Fruit fly (Drosophila melanogaster) whole organism, adult: Measurements from ENCODE around the gene kin17.

Experiments
- CG11617 ChIP-seq: fragments of 200-800 bp; sonication (Bioruptor generic); optimal IDR thresholded peaks from 2 replicates; lab custom pipeline; 2017; ENCODE audit warnings: mild to moderate bottlenecking, missing biosample characterization, missing genetic modification reagents, missing genetic modification characterization
- CG12768 ChIP-seq: fragments of 200-800 bp; sonication (Bioruptor generic); optimal IDR thresholded peaks from 2 replicates; lab custom pipeline; 2017; ENCODE audit warnings: missing biosample characterization, missing genetic modification characterization, mild to moderate bottlenecking, moderate library complexity, missing genetic modification reagents
- CG14711 ChIP-seq: fragments of 200-800 bp; sonication (Bioruptor generic); optimal IDR thresholded peaks from 2 replicates; lab custom pipeline; 2018; ENCODE audit warnings: missing biosample characterization, mild to moderate bottlenecking, missing genetic modification characterization, moderate library complexity
- CG5204 ChIP-seq: fragments of 200-800 bp; sonication (Bioruptor generic); optimal IDR thresholded peaks from 2 replicates; lab custom pipeline; 2016; ENCODE audit warnings: missing biosample characterization, missing genetic modification characterization
- CG7101 ChIP-seq: fragments of 200-800 bp; sonication (Bioruptor generic); optimal IDR thresholded peaks from 2 replicates; lab custom pipeline; 2018; ENCODE audit warnings: missing biosample characterization, mild to moderate bottlenecking, missing genetic modification characterization, moderate library complexity
- Clk ChIP-seq: fragments of 200-800 bp; sonication (Bioruptor generic); optimal IDR thresholded peaks from 2 replicates; lab custom pipeline; 2017; ENCODE audit warnings: missing biosample characterization, missing genetic modification characterization
- cic ChIP-seq: fragments of 200-800 bp; sonication (Bioruptor generic); optimal IDR thresholded peaks from 2 replicates; lab custom pipeline; 2017; ENCODE audit warnings: missing biosample characterization, mild to moderate bottlenecking, missing genetic modification characterization, moderate library complexity
- kay ChIP-seq: fragments of 200-800 bp; sonication (Bioruptor generic); peaks from one replicate; lab custom pipeline; 2016; ENCODE audit warnings: missing biosample characterization, missing genetic modification characterization, borderline replicate concordance
- pad ChIP-seq: fragments of 200-800 bp; sonication (Bioruptor generic); optimal IDR thresholded peaks from 3 replicates; lab custom pipeline; 2017; ENCODE audit warnings: missing biosample characterization, missing genetic modification characterization, mild to moderate bottlenecking, moderate library complexity, missing genetic modification reagents

DNA sequence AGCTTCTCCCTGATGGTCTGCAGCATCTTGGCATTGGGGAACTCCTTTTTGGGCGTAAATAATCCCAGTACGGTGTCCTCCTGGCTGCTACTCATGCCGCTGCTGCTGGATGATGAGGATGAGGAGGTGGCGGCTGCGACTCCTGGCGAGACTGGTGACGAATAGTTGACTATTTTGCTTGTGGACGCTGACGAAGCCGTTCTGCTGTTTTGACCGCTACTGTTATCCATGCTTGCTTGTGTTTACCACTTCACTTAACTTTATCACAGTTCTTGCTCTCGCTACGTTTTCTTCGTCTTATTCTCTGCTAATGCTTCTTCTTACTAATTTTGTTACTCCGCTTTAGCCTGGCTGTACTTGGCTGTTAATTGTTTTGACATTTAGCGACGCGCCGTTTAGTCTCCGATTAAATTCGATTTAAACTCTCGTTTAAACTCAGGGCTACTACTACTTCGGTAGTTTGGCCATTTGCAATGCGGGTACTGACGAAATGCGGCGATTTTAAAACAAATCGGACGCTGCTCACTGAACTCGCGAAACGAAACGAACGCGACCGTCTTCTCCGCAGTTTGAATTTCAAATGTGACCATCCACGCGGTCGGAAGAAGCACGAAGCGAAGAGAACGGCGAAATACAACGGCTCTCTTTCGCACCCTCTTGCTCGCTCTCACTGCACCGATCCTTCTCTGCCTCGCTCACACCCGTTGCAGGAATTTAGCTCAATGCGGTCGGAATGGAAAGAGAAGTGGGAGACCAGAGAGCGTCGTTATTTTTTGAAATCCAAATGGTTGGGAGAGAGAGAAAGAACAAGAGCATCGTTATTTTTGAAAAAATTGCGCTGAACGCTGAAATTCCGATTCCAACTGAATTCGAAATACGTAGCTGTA is 44.7 kb downstream of the kin17 start, which contains the start of gene trbl:
- TF ChIP-seq kay: no peak
- no peak for TF ChIP-seq Clk (GFP tag; lab: Kevin White, UChicago)
- TF ChIP-seq pad (GFP tag; lab: Kevin White, UChicago): peak; percentile 24
- no peak for TF ChIP-seq CG5204 (GFP tag; lab: Kevin White, UChicago)
- TF ChIP-seq CG7101 (tag; lab: Kevin White, UChicago): peak; percentile 59
- TF ChIP-seq cic (GFP tag; lab: Kevin White, UChicago): peak; percentile 73
- peak; percentile 64 for TF ChIP-seq CG11617 (GFP tag; lab: Kevin White, UChicago)
- TF ChIP-seq CG14711: peak; percentile 21
- peak; percentile 50 for TF ChIP-seq CG12768 (GFP tag; lab: Kevin White, UChicago)
